Fruit fly (Drosophila melanogaster): Measurements from ENCODE around the gene Ada.
A peak's percentile ranks its signal among the peaks of the same experiment; 100 is the strongest.

Gene Ada

dm6 chr3R:9053021-9053420, 12.0 kb upstream of the Ada start (continued):
- no peak for TF ChIP-seq CG14710 (tag; optimal IDR thresholded peaks at IDR 0.05)
- no peak for TF ChIP-seq HLH3B (GFP tag; IDR thresholded peaks at IDR 0.05)
- no peak for TF ChIP-seq exex (tag; optimal IDR thresholded peaks at IDR 0.05)
- TF ChIP-seq NFAT (GFP tag; IDR thresholded peaks at IDR 0.05) = no peak
- no peak for TF ChIP-seq Fer2 (tag; optimal IDR thresholded peaks at IDR 0.05)
- TF ChIP-seq Max (GFP tag; optimal IDR thresholded peaks at IDR 0.05) = peak; percentile 29
- peak; percentile 32 for TF ChIP-seq Myb (GFP tag; optimal IDR thresholded peaks at IDR 0.05)
- no peak for TF ChIP-seq Rx (GFP tag; IDR thresholded peaks at IDR 0.05)
- peak; percentile 35 for TF ChIP-seq CG6683 (GFP tag; optimal IDR thresholded peaks at IDR 0.05)
- TF ChIP-seq Lhr (GFP tag; optimal IDR thresholded peaks at IDR 0.05) = no peak
- TF ChIP-seq CG9727 (GFP tag; optimal IDR thresholded peaks at IDR 0.05) = peak; percentile 30
- TF ChIP-seq run (tag; optimal IDR thresholded peaks at IDR 0.05) = no peak
- TF ChIP-seq psq (GFP tag; optimal IDR thresholded peaks at IDR 0.05) = no peak
- TF ChIP-seq bowl (GFP tag; IDR thresholded peaks at IDR 0.05) = no peak
- TF ChIP-seq CG30403 (GFP tag; optimal IDR thresholded peaks at IDR 0.05) = peak; percentile 43
- TF ChIP-seq Sry-β (GFP tag; optimal IDR thresholded peaks at IDR 0.05) = no peak
- TF ChIP-seq Ptx1 (GFP tag; IDR thresholded peaks at IDR 0.05) = no peak
- no peak for TF ChIP-seq CG10321 (GFP tag; IDR thresholded peaks at IDR 0.05)
- peak; percentile 62 for TF ChIP-seq nau (GFP tag; optimal IDR thresholded peaks at IDR 0.05)
- TF ChIP-seq CG9797 (GFP tag; optimal IDR thresholded peaks at IDR 0.05) = no peak
- TF ChIP-seq oc (tag; optimal IDR thresholded peaks at IDR 0.05) = peak; percentile 43
- no peak for TF ChIP-seq crp (GFP tag; optimal IDR thresholded peaks at IDR 0.05)
- no peak for TF ChIP-seq Ravus (GFP tag; IDR thresholded peaks at IDR 0.05)
- no peak for TF ChIP-seq YL-1 (GFP tag; optimal IDR thresholded peaks at IDR 0.05)
- no peak for TF ChIP-seq Hr3 (GFP tag; optimal IDR thresholded peaks at IDR 0.05)
- no peak for TF ChIP-seq klu (GFP tag; IDR thresholded peaks at IDR 0.05)
- TF ChIP-seq CG10366 (GFP tag; IDR thresholded peaks at IDR 0.05) = no peak
- TF ChIP-seq B-H2 (GFP tag; optimal IDR thresholded peaks at IDR 0.05) = peak; percentile 6
- TF ChIP-seq Dfd (GFP tag; optimal IDR thresholded peaks at IDR 0.05) = no peak
- TF ChIP-seq lmd (GFP tag; IDR thresholded peaks at IDR 0.05) = no peak
- no peak for TF ChIP-seq emc (GFP tag; optimal IDR thresholded peaks at IDR 0.05)
- no peak for TF ChIP-seq B-H1 (GFP tag; IDR thresholded peaks at IDR 0.05)
- TF ChIP-seq CG10462 (GFP tag; optimal IDR thresholded peaks at IDR 0.05) = no peak
- TF ChIP-seq CG4617 (GFP tag; optimal IDR thresholded peaks at IDR 0.05; ENCODE audit: borderline replicate concordance) = no peak
- no peak for TF ChIP-seq danr (GFP tag; IDR thresholded peaks at IDR 0.05)
- TF ChIP-seq croc (GFP tag; conservative IDR thresholded peaks at IDR 0.05) = no peak
- TF ChIP-seq CG8924 (tag; optimal IDR thresholded peaks at IDR 0.05) = no peak
- peak; percentile 83 for TF ChIP-seq HmgZ (tag; optimal IDR thresholded peaks at IDR 0.05)
- peak; percentile 28 for TF ChIP-seq org-1 (GFP tag; optimal IDR thresholded peaks at IDR 0.05)
- TF ChIP-seq Hr51 (GFP tag; optimal IDR thresholded peaks at IDR 0.05) = peak; percentile 19 to 64
- TF ChIP-seq CG8478 (optimal IDR thresholded peaks at IDR 0.05) = no peak
- peak; percentile 76 for TF ChIP-seq CG6813 (GFP tag; optimal IDR thresholded peaks at IDR 0.05)
- peak; percentile 57 for TF ChIP-seq CG1647 (GFP tag; optimal IDR thresholded peaks at IDR 0.05)
- peak; percentile 21 for TF ChIP-seq CG12942 (GFP tag; optimal IDR thresholded peaks at IDR 0.05)
- TF ChIP-seq CG42726 (GFP tag; IDR thresholded peaks at IDR 0.05; ENCODE audit: partially characterized antibody) = no peak
- no peak for TF ChIP-seq Hmx (GFP tag; optimal IDR thresholded peaks at IDR 0.05)
- TF ChIP-seq PHDP (tag; optimal IDR thresholded peaks at IDR 0.05) = no peak
- TF ChIP-seq CG2678 (tag; optimal IDR thresholded peaks at IDR 0.05) = peak; percentile 46
- peak; percentile 50 for TF ChIP-seq slp2 (GFP tag; optimal IDR thresholded peaks at IDR 0.05)
- TF ChIP-seq CG8765 (GFP tag; IDR thresholded peaks at IDR 0.05) = no peak
- TF ChIP-seq CG8089 (GFP tag; optimal IDR thresholded peaks at IDR 0.05) = peak; percentile 52
- no peak for TF ChIP-seq hth (optimal IDR thresholded peaks at IDR 0.05)
